Worm (Caenorhabditis elegans) whole organism, L4 larva: ENCODE results near the gene crp-1.
A peak's percentile ranks its signal among the peaks of the same experiment; 100 is the strongest.

Source experiments
- F37D6.2 ChIP-seq: sonication (generic microtip); optimal IDR thresholded peaks from 2 replicates; lab custom pipeline; 2016; ENCODE audit warnings: mild to moderate bottlenecking, missing genetic modification characterization, missing compliant biosample characterization
- T20F7.1 ChIP-seq: fragments of 200-800 bp; sonication (Bioruptor generic); optimal IDR thresholded peaks from 2 replicates; lab custom pipeline; 2018; ENCODE audit warnings: mild to moderate bottlenecking, missing genetic modification characterization, missing compliant biosample characterization
- Y48G9A.11 ChIP-seq: fragments of 200-800 bp; sonication (Bioruptor generic); IDR thresholded peaks from 2 replicates; pipeline ENCODE4 v1.3.6; 2022; ENCODE audit warnings: missing genetic modification reagents, missing genetic modification characterization, missing compliant biosample characterization
- Y5F2A.4 ChIP-seq: fragments of 200-800 bp; sonication (Bioruptor generic); optimal IDR thresholded peaks from 2 replicates; lab custom pipeline; 2018; ENCODE audit warnings: mild to moderate bottlenecking, missing genetic modification characterization, missing compliant biosample characterization
- ZK337.2 ChIP-seq: fragments of 200-800 bp; sonication (Bioruptor generic); IDR thresholded peaks from 2 replicates; pipeline ENCODE4 v1.3.6; 2022; ENCODE audit warnings: missing genetic modification reagents, missing genetic modification characterization, missing compliant biosample characterization
- ZK546.5 ChIP-seq, 2 experiments: sonication (generic microtip); optimal IDR thresholded peaks; 2 replicates each; lab custom pipeline; 2017; ENCODE audit warnings: missing biosample characterization in 2 of 2, missing genetic modification characterization in 2 of 2
- aha-1 ChIP-seq: fragments of 150-350 bp; peaks from one replicate; lab custom pipeline; 2014; ENCODE audit warnings: missing biosample characterization, missing genetic modification characterization
- ama-1 ChIP-seq: fragments of 150-350 bp; optimal IDR thresholded peaks from 2 replicates; lab custom pipeline; 2014; ENCODE audit warnings: inconsistent platforms, mixed read lengths
- ceh-44 ChIP-seq: fragments of 200-800 bp; sonication (Bioruptor generic); IDR thresholded peaks from 2 replicates; pipeline ENCODE4 v1.3.6; 2022; ENCODE audit warnings: missing genetic modification reagents, missing genetic modification characterization, missing compliant biosample characterization
- ceh-82 ChIP-seq: sonication (generic microtip); optimal IDR thresholded peaks from 2 replicates; lab custom pipeline; 2017; ENCODE audit warnings: missing biosample characterization, missing genetic modification characterization
- cey-2 ChIP-seq: sonication (generic microtip); optimal IDR thresholded peaks from 3 replicates; lab custom pipeline; 2017; ENCODE audit warnings: missing genetic modification characterization, mild to moderate bottlenecking, missing compliant biosample characterization, antibody characterized with exemption, borderline replicate concordance; ENCODE audit not compliant: insufficient read depth
- daf-16 ChIP-seq, 3 experiments: sonication (generic microtip); optimal IDR thresholded peaks; 2 replicates each; lab custom pipeline; 2016 to 2017; ENCODE audit warnings: missing genetic modification characterization in 3 of 3, missing genetic modification reagents in 3 of 3, mild to moderate bottlenecking in 2 of 3, missing compliant biosample characterization in 2 of 3, missing biosample characterization in 1 of 3, moderate library complexity in 1 of 3
- daf-19 ChIP-seq: fragments of 200-800 bp; sonication (Bioruptor generic); conservative IDR thresholded peaks from 2 replicates; pipeline ENCODE4 v1.3.6; 2022; ENCODE audit warnings: missing genetic modification characterization, missing compliant biosample characterization
- dmd-6 ChIP-seq: fragments of 200-800 bp; sonication (Bioruptor generic); IDR thresholded peaks from 2 replicates; pipeline ENCODE4 v1.3.6; 2022; ENCODE audit warnings: missing genetic modification reagents, missing genetic modification characterization, missing compliant biosample characterization
- dmd-9 ChIP-seq: fragments of 200-800 bp; sonication (Bioruptor generic); IDR thresholded peaks from 2 replicates; pipeline ENCODE4 v1.3.6; 2022; ENCODE audit warnings: missing genetic modification reagents, missing genetic modification characterization, missing compliant biosample characterization
- dpl-1 ChIP-seq: fragments of 150-350 bp; optimal IDR thresholded peaks from 2 replicates; lab custom pipeline; 2014; ENCODE audit warnings: missing biosample characterization, missing genetic modification reagents, missing genetic modification characterization
- duxl-1 ChIP-seq: sonication (generic microtip); optimal IDR thresholded peaks from 2 replicates; lab custom pipeline; 2016; ENCODE audit warnings: mild to moderate bottlenecking, missing genetic modification characterization, moderate library complexity, missing compliant biosample characterization; ENCODE audit not compliant: poor library complexity
- egl-27 ChIP-seq: sonication (generic microtip); optimal IDR thresholded peaks from 3 replicates; lab custom pipeline; 2017; ENCODE audit warnings: missing biosample characterization, missing genetic modification reagents, missing genetic modification characterization
- egl-43 ChIP-seq: fragments of 200-800 bp; sonication (Bioruptor generic); IDR thresholded peaks from 2 replicates; pipeline ENCODE4 v1.3.6; 2022; ENCODE audit warnings: missing genetic modification reagents, missing genetic modification characterization, missing compliant biosample characterization
- fkh-10 ChIP-seq: fragments of 150-350 bp; optimal IDR thresholded peaks from 2 replicates; lab custom pipeline; 2014; ENCODE audit warnings: missing biosample characterization, missing genetic modification reagents, missing genetic modification characterization
- fos-1 ChIP-seq: fragments of 150-350 bp; optimal IDR thresholded peaks from 2 replicates; lab custom pipeline; 2014; ENCODE audit warnings: missing biosample characterization, missing genetic modification characterization
- gei-8 ChIP-seq: fragments of 200-800 bp; sonication (Bioruptor generic); optimal IDR thresholded peaks from 2 replicates; lab custom pipeline; 2018; ENCODE audit warnings: mild to moderate bottlenecking, missing genetic modification characterization, missing compliant biosample characterization
- hif-1 ChIP-seq, 2 experiments: sonication (generic microtip); optimal IDR thresholded peaks; 2 replicates each; lab custom pipeline; 2016 to 2017; ENCODE audit warnings: missing compliant biosample characterization in 2 of 2, missing genetic modification characterization in 2 of 2, missing genetic modification reagents in 2 of 2, missing genotype in 2 of 2, mild to moderate bottlenecking in 1 of 2
- hlh-11 ChIP-seq: fragments of 200-800 bp; sonication (Bioruptor generic); optimal IDR thresholded peaks from 2 replicates; lab custom pipeline; 2018; ENCODE audit warnings: mild to moderate bottlenecking, missing genetic modification characterization, missing compliant biosample characterization
- hlh-30 ChIP-seq: sonication (generic microtip); optimal IDR thresholded peaks from 2 replicates; lab custom pipeline; 2017; ENCODE audit warnings: antibody characterized with exemption, mild to moderate bottlenecking, missing genetic modification characterization, missing compliant biosample characterization; ENCODE audit not compliant: insufficient read depth
- hmg-1.1 ChIP-seq: fragments of 200-800 bp; sonication (Bioruptor generic); IDR thresholded peaks from 2 replicates; pipeline ENCODE4 v1.3.6; 2022; ENCODE audit warnings: missing genetic modification reagents, missing genetic modification characterization, missing compliant biosample characterization
- jun-1 ChIP-seq: fragments of 150-350 bp; optimal IDR thresholded peaks from 2 replicates; lab custom pipeline; 2014; ENCODE audit warnings: missing biosample characterization, missing genetic modification reagents, missing genetic modification characterization
- lim-7 ChIP-seq: fragments of 200-800 bp; sonication (Bioruptor generic); IDR thresholded peaks from 2 replicates; pipeline ENCODE4 v1.3.6; 2022; ENCODE audit warnings: missing genetic modification characterization, missing compliant biosample characterization
- lin-13 ChIP-seq: fragments of 150-350 bp; optimal IDR thresholded peaks from 2 replicates; lab custom pipeline; 2014; ENCODE audit warnings: missing biosample characterization, missing genetic modification reagents, missing genetic modification characterization
- lin-29 ChIP-seq: fragments of 200-800 bp; sonication (Bioruptor generic); IDR thresholded peaks from 2 replicates; pipeline ENCODE4 v1.3.6; 2022; ENCODE audit warnings: missing genetic modification reagents, missing genetic modification characterization, missing compliant biosample characterization
- lsy-2 ChIP-seq, 2 experiments: fragments of 150-350 bp in 1 of 2; sonication (generic microtip) in 1 of 2; optimal IDR thresholded peaks; 2 replicates each; lab custom pipeline; 2014 to 2017; ENCODE audit warnings: missing biosample characterization in 2 of 2, missing genetic modification characterization in 2 of 2
- mdt-29 ChIP-seq: fragments of 200-800 bp; sonication (Bioruptor generic); IDR thresholded peaks from 2 replicates; pipeline ENCODE4 v1.3.6; 2022; ENCODE audit warnings: missing genetic modification reagents, missing genetic modification characterization, missing compliant biosample characterization
- mes-2 ChIP-seq: sonication (generic microtip); optimal IDR thresholded peaks from 2 replicates; lab custom pipeline; 2016; ENCODE audit warnings: missing genotype, mild to moderate bottlenecking, missing genetic modification characterization, missing compliant biosample characterization; ENCODE audit not compliant: poor library complexity, severe bottlenecking
- mxl-3 ChIP-seq: fragments of 200-800 bp; sonication (Bioruptor generic); optimal IDR thresholded peaks from 2 replicates; lab custom pipeline; 2018; ENCODE audit warnings: mild to moderate bottlenecking, missing genetic modification characterization, missing compliant biosample characterization
- nhr-102 ChIP-seq: sonication (generic microtip); optimal IDR thresholded peaks from 2 replicates; lab custom pipeline; 2016; ENCODE audit warnings: mild to moderate bottlenecking, missing genetic modification characterization, moderate library complexity, missing compliant biosample characterization
- nhr-237 ChIP-seq: sonication (generic microtip); optimal IDR thresholded peaks from 2 replicates; lab custom pipeline; 2017; ENCODE audit warnings: missing biosample characterization, missing genetic modification characterization
- nhr-28 ChIP-seq: fragments of 150-350 bp; optimal IDR thresholded peaks from 2 replicates; lab custom pipeline; 2014; ENCODE audit warnings: missing biosample characterization, missing genetic modification characterization
- nhr-6 ChIP-seq: fragments of 150-350 bp; optimal IDR thresholded peaks from 2 replicates; lab custom pipeline; 2014; ENCODE audit warnings: missing biosample characterization, missing genetic modification characterization
- nhr-76 ChIP-seq: fragments of 150-350 bp; optimal IDR thresholded peaks from 2 replicates; lab custom pipeline; 2014; ENCODE audit warnings: missing biosample characterization, missing genetic modification characterization
- nhr-77 ChIP-seq: fragments of 150-350 bp; optimal IDR thresholded peaks from 2 replicates; lab custom pipeline; 2014; ENCODE audit warnings: missing biosample characterization, missing genetic modification characterization
- php-3 ChIP-seq: fragments of 200-800 bp; sonication (Bioruptor generic); IDR thresholded peaks from 2 replicates; pipeline ENCODE4 v1.3.6; 2022; ENCODE audit warnings: missing genetic modification reagents, missing genetic modification characterization, missing compliant biosample characterization
- pqm-1 ChIP-seq: sonication (generic microtip); optimal IDR thresholded peaks from 2 replicates; lab custom pipeline; 2017; ENCODE audit warnings: missing biosample characterization, missing genetic modification characterization
- spr-3 ChIP-seq: fragments of 200-800 bp; sonication (Bioruptor generic); optimal IDR thresholded peaks from 2 replicates; lab custom pipeline; 2018; ENCODE audit warnings: mild to moderate bottlenecking, missing genetic modification characterization, missing compliant biosample characterization
- tag-97 ChIP-seq: fragments of 200-800 bp; sonication (Bioruptor generic); IDR thresholded peaks from 2 replicates; pipeline ENCODE4 v1.3.6; 2022; ENCODE audit warnings: missing genetic modification characterization, missing compliant biosample characterization
- unc-39 ChIP-seq: sonication (generic microtip); optimal IDR thresholded peaks from 2 replicates; lab custom pipeline; 2017; ENCODE audit warnings: missing biosample characterization, missing genetic modification characterization
- unc-62 ChIP-seq, 3 experiments: fragments of 150-350 bp in 1 of 3; sonication (generic microtip); optimal IDR thresholded peaks in 2 of 3; peaks in 1 of 3; 1 replicate in 1 of 3; 2 replicates in 2 of 3; lab custom pipeline; 2014 to 2017; ENCODE audit warnings: missing biosample characterization in 3 of 3, missing genetic modification characterization in 3 of 3, missing genetic modification reagents in 3 of 3, missing genotype in 1 of 3
- zfp-2 ChIP-seq: sonication (generic microtip); optimal IDR thresholded peaks from 2 replicates; lab custom pipeline; 2016; ENCODE audit warnings: mild to moderate bottlenecking, missing genetic modification characterization, missing compliant biosample characterization
- zip-11 ChIP-seq: fragments of 200-800 bp; sonication (Bioruptor generic); IDR thresholded peaks from 2 replicates; pipeline ENCODE4 v1.3.6; 2022; ENCODE audit warnings: missing genetic modification characterization, missing compliant biosample characterization
- zip-2 ChIP-seq: fragments of 150-350 bp; optimal IDR thresholded peaks from 2 replicates; lab custom pipeline; 2014; ENCODE audit warnings: missing biosample characterization, missing genetic modification characterization
- ztf-11 ChIP-seq: fragments of 150-350 bp; optimal IDR thresholded peaks from 2 replicates; lab custom pipeline; 2014; ENCODE audit warnings: missing biosample characterization, missing genetic modification characterization

crp-1 gene

ce11 chrV:10478097-10478828 is at the start of gene crp-1, which contains the start of gene Y32F6B.9:
Gene crp-1 (plus strand): TSS chrV:10478564.
Gene Y32F6B.9 (plus strand): TSS chrV:10478699.
- TF ChIP-seq lsy-2 (tag; optimal IDR thresholded peaks at IDR 0.05; lab: Kevin White, UChicago) (no peak), ZK337.2 (GFP tag; lab: Robert Waterston, UW) (no peak), ZK546.5 (tag; optimal IDR thresholded peaks at IDR 0.05; lab: Kevin White, UChicago) (no peak), nhr-76 (tag; lab: Kevin White, UChicago) (no peak), mxl-3 (GFP tag; lab: Kevin White, UChicago) (no peak), dmd-6 (GFP tag; lab: Robert Waterston, UW) (peak; percentile 41; the same call in 1 of the 2 replicates), dpl-1 (GFP tag; lab: Kevin White, UChicago) (no peak), nhr-237 (tag; lab: Kevin White, UChicago) (no peak), fkh-10 (GFP tag; lab: Kevin White, UChicago) (no peak), hlh-11 (tag; lab: Kevin White, UChicago) (peak; percentile 54), ama-1 (lab: Kevin White, UChicago) (no peak), hif-1 (tag; optimal IDR thresholded peaks at IDR 0.05; lab: Kevin White, UChicago) (peak in 1 of 2 experiments; percentile 13), dmd-9 (GFP tag; lab: Robert Waterston, UW) (no peak), cey-2 (tag; lab: Kevin White, UChicago) (no peak), gei-8 (GFP tag; lab: Kevin White, UChicago) (no peak), zfp-2 (tag; lab: Kevin White, UChicago) (no peak), lin-29 (GFP tag; lab: Robert Waterston, UW) (no peak), php-3 (no peak), pqm-1 (tag; lab: Kevin White, UChicago) (peak; percentile 60), mes-2 (tag; lab: Kevin White, UChicago) (no peak), egl-43 (GFP tag; lab: Robert Waterston, UW) (no peak), jun-1 (no peak), F37D6.2 (no peak), daf-16 (GFP tag; optimal IDR thresholded peaks at IDR 0.05; lab: Kevin White, UChicago) (no peak), daf-16 (tag; optimal IDR thresholded peaks at IDR 0.05; lab: Kevin White, UChicago) (peak; percentile 44), fos-1 (no peak), nhr-102 (no peak), ceh-44 (GFP tag; lab: Robert Waterston, UW) (no peak), unc-62 (GFP tag; optimal IDR thresholded peaks at IDR 0.05 in 1 of 2; lab: Kevin White, UChicago) (peak in 1 of 2 experiments; percentile 23), unc-62 (tag; optimal IDR thresholded peaks at IDR 0.05; lab: Kevin White, UChicago) (no peak), tag-97 (GFP tag; lab: Robert Waterston, UW) (no peak), zip-11 (GFP tag; lab: Robert Waterston, UW) (no peak), Y48G9A.11 (GFP tag; lab: Robert Waterston, UW) (no peak), lim-7 (no peak), hmg-1.1 (no peak), duxl-1 (tag; lab: Kevin White, UChicago) (no peak), ztf-11 (tag; lab: Kevin White, UChicago) (no peak), nhr-77 (no peak), lin-13 (no peak), mdt-29 (GFP tag; lab: Robert Waterston, UW) (no peak), ceh-82 (no peak), aha-1 (tag; lab: Kevin White, UChicago) (peak; percentile 95), nhr-28 (peak; percentile 40), spr-3 (GFP tag; lab: Kevin White, UChicago) (no peak), daf-19 (GFP tag; lab: Robert Waterston, UW) (no peak), T20F7.1 (GFP tag; lab: Kevin White, UChicago) (no peak), nhr-6 (no peak), unc-39 (tag; lab: Kevin White, UChicago) (no peak), hlh-30 (peak; percentile 49), zip-2 (tag; lab: Kevin White, UChicago) (no peak), egl-27 (tag; lab: Kevin White, UChicago) (no peak), Y5F2A.4 (GFP tag; lab: Kevin White, UChicago) (no peak)
